Fruit fly (Drosophila melanogaster) whole organism, larva: ENCODE results near the gene rols.
A peak's percentile ranks its signal among the peaks of the same experiment; 100 is the strongest.

Experiments
- noc ChIP-seq: fragments of 200-800 bp; sonication (Bioruptor generic); optimal IDR thresholded peaks from 3 replicates; lab custom pipeline; 2019; ENCODE audit warnings: missing biosample characterization, mild to moderate bottlenecking, missing genetic modification characterization, moderate library complexity

rols gene

DNA sequence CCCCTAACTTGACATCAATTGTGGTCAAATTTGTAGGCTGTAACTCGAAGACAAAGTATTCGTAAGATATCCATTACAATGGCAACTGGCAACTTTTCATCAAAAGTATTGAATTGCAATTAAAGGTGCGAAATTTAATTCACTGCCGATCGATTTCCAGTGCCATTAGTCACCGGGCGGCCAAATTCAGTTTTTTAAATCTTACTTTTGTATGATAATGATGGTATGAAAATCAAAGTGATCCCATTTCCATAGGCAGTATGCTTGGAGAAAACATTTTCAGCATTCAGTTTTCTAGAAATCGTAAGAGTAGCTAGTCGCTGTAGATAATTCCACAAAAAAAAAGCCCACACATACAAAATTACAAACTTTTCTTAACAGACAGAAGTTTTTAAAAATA lies 20.4 kb downstream of the rols start, which contains the start of gene CG43638:
Gene CG43638, plus strand, starts transcription at position 301 of the 400 bp plus-strand sequence.
- TF ChIP-seq noc (tag; lab: Kevin White, UChicago), result no peak

DNA sequence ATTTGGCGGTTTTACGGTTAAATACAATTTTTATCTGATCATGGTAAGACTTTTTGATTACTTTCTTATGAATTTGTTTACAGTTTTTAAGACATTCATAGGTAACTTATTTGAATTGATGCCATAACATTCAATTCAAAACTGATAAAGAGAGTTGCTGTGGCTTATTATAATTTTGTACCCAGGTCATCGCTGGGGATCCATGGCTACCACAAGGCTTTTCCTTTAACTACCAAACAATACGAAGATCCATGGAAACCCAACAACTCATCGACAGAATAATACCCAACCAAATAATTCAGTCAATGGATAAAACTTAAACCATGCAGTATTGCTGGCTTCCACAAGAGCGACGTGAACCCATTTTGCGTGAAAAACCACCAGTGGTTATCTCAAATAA lies 22.6 kb downstream of the rols start, which contains the start of gene CG6793:
Gene CG6793, plus strand, starts transcription at position 301 of the 400 bp plus-strand sequence.
- no peak for TF ChIP-seq noc (tag; lab: Kevin White, UChicago)

DNA sequence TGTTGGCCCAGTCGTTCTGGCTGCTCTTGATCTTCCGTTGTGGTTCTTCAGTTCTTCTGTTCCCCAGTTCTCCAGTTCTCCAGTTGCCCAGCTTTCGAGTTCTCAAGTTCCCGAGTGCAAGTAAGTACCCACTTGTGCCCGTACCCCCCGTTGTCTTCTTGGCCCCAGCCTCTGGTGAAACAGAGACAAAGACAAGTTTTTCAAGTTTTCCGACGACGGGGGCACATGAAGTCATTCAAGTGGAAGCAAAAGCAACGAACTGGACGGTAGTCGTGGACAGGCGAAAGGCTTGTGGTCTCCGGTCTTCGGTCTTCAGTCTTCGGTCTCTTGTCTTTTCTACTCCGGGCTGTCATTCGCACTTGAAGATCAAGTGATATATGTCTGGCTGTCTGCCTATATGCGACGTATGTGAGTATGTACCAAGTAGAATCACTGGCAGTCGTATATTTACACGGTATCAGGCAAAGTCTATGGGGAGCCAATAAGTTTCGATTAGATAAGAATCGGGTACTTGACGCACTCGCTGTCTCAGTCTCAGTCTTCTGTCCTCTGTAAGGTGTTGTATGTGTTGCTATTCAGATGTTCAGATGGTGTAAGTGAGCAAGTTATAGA lies 24.2 kb downstream of the rols start:
- peak; percentile 46 for TF ChIP-seq noc (tag; lab: Kevin White, UChicago)

DNA sequence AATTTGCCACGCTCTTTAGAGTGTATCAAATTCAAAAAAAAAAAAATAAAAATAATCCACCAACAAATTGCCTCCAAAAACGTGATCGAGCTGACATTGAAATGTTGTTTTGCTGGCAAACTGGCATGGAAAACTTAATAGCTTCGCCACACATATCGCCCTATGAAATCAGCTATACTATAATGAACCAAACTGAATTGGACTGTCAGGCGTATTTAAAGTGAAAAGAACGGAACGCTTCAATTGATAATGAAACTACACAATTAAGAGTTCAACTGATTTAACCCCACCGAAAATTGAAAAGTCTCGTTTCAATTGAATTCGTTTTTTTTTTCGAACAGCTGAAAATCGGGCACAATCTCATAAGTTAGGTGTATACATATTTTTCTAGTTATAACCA lies 25.6 kb downstream of the rols start:
- TF ChIP-seq noc (tag; lab: Kevin White, UChicago), result no peak

DNA sequence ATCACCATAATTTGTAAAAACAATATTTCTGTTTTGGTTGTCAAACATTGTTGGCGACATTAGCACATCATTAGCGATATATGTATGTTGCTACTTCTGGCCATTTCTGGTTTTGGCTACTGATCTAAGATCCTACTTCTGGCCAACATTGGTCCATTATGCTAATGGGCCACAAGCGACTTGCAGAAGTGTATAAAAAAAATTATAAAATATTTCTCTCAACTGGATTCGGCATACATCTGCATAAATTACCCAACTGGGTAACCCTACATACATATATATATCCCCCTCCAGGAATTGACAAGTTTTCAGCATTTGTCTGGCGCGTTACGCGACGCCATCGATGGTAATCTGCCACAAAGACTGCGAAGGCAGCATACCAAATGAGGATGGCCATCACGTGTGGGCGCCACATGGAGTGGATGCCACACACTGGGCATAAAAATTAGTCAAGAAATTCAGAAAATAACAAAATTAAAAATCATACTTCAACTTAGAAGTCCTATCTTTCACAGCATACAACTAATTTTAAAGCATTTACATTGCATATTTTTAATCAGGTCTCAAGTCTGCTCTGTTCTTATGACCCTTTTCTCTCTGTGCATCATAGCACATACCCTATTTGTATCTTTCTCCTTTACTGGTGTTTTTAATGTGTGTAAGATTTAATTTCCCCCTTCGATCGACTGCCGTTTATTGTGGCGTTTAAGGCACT lies 27.1 kb downstream of the rols start:
- no peak for TF ChIP-seq noc (tag; lab: Kevin White, UChicago)

DNA sequence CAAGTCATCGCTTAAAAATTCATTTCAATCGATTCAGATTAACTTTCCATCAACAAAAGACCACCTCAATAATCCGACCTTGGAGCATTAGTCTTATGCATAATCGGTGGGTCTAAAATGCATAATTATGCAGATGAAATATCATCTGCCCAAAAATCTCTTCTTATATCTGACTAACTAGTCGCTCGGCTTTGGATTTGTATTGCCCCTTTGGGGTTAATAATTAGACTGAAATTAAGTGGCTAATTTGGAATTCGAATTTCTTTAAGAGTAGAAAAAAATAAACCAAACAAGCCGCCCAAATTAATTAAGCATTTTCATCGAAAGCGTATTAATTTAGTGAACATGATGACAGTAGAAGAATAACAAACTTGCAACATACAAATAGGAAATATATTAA lies 28.0 kb downstream of the rols start:
- TF ChIP-seq noc (tag; lab: Kevin White, UChicago), result no peak

DNA sequence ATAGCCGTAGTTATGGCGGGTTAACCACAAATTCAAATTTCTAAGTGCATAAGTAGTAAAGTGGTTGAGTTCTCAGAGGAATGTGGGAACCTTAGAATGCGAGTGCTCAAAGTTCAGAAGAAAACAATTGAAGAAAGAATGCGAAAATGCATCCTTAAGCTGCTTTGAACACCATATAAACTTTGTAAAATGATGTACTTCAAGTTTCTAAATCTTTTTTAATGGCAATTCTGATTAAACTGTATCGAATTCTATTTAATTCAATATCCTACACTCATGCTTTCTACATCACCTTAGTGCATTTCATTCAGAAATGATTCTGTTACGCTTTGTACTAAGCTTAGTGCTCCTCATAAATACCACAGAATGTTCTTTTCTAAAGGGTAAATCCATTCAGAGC lies 32.4 kb downstream of the rols start, which contains the start of gene CG43993:
Gene CG43993, plus strand, starts transcription at position 301 of the 400 bp plus-strand sequence.
- TF ChIP-seq noc (tag; lab: Kevin White, UChicago), result no peak

DNA sequence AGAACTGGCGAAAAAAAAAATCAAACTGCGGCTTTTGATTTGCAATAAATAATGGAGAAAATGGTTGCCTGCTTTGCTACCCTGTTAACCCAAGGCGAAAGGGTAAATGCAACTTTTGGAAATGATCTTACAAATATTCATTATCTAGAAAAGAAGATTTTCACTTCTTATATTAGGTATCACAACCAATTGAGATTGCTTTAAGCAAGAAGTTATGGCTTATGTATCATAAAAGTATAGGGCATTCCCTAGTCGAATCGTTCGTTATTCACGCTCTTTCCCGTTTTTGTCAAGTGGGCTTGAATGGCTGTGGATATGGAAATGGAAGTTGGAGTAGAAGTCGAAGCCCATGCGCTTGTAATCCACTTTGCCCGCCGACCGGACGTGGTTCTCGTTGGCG lies 34.1 kb downstream of the rols start:
- TF ChIP-seq noc (tag; lab: Kevin White, UChicago), result no peak

DNA sequence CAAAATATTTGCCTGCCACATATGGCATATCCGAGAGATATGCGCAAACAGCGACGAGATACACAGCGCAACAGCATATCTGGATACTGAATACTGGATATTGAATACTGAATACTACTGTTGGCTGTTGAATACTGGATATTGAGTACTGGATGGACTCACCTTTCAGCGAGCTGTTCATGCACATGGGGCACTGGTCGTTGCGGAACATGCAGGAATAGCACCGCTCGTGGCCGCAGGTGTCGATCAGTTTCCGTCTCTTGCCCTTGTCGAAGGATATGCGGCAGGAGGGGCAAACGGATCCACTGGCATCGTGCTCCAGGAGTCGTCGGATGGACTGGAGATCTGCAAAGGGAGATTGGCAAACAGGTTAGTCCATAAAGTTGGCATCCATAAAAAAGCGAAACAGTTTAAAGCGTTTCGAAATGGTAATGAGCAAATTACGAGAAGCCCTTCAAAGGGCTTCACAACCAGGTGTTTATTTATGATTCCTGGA lies 36.1 kb downstream of the rols start:
- no peak for TF ChIP-seq noc (tag; lab: Kevin White, UChicago)

DNA sequence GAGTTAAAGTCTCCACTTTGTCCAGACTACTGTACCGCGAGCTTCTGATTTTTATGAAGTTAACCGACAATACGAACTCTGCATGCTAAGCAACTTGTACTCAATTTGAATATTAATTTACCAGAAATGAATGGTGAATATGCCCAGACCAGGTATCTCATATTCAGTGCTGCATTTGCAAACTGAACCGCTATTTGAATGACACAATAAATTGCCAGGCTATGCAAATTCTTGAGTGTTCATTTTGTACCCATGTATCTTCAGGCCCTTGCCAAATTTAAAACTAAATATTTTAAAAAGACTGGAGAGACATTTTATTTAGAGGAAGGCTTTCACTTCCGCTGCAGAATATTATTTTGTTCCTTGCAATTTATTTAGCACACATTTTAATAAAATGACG lies 36.7 kb downstream of the rols start:
- no peak for TF ChIP-seq noc (tag; lab: Kevin White, UChicago)

DNA sequence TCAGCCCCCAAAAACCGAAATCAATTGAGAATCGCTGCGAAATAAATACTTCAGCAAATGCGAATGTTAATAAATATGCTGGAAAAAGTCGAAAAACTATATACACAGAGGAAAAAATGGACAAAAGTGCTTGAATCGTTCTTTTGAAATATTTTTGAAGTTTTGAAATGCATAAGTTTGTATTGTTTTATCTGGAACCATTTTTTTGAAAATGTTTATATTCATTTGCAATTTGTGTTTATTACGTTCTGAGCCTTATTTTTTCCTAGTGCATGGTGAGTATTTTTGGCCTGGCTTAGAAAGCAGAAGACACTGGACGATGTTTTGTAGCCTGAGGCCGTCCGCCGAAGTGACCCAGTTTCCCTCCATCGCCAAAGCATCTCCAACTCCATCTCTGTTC lies 39.7 kb downstream of the rols start:
- no peak for TF ChIP-seq noc (tag; lab: Kevin White, UChicago)

DNA sequence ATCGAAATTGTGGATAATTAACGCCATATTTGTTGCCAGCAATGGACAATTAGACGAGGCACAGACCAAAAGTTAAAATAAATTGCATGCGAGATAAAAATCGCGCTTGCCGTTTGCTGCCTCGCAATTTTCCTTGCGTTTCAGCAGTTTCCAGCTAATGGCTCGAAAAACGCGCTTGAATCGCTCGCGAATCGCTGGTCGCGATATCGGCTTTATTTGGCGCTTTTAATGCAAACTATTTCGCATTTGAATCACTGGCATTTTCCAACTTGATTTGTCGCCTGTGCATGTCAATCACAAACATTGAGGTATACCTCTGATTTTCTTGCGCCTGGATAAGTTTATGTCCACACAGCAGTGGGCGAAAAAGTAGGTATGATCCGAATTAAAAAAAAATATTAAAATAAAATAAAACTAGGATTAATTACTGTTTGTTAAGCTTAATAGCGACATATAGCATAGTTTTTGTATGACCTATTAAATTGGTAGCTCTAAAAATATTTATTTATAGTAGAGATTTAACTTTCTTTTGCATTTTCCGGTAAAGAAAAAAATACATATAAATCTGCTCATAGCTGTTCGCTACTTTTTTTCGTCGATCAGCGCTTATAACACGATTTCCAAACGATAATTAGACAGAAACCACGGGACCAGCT lies 41.4 kb downstream of the rols start:
- no peak for TF ChIP-seq noc (tag; lab: Kevin White, UChicago)

DNA sequence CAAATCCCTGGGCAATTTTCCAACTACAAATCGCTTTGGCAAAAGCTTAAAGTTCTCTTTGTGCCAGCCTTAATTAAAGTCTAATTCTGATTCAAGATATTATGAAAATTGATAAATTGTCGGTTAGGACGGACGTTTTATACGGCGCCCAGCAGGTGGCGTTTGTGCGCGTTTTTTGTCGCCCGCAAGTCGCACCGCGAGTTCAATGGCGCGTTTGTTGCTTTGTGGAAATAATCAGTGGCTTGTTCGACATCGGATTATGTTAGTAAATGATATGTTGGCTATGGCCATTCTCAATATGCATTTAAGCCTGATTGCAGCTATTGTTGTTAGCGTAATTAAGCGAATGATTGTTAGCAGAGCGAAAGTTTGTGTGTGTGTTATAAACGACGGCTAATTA lies 42.8 kb downstream of the rols start:
- TF ChIP-seq noc (tag; lab: Kevin White, UChicago), result no peak

DNA sequence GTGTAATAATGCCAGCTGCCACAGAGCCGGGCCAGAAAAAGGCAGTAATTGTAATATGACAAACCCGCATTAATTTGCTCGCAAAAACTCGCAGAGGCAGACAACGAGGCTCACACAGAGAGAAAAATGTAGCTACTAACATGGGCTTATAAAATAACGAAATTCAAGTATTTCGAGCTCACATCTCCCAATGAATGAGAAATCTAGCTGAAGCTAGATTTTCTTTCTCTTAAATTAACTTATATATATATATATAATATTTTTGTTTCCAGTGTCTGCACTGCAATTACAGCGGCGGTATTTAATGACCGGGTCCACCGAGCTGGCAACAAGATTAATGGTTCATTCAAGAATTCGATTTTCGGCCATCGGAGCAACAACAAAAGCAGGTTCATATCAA lies 48.5 kb downstream of the rols start:
- TF ChIP-seq noc (tag; lab: Kevin White, UChicago), result no peak

DNA sequence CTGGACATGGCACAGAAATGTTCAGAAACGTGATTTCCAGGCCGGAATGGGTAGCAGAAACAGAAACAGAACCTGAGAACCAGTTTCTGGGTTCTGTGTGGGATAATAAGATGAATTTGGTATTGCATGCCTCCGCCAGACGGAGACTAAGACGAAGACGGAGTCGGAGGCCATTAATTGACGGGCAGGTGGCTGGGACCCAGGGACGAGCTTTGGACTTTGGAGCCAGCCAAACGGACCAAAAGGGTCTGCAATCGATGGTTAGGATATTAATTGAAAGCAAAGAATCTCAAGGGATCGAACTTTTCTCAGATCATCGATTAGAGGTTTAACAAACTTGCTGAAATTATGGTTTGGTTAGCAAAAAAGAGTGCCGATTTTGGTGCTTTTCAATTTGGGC lies 50.4 kb downstream of the rols start:
- TF ChIP-seq noc (tag; lab: Kevin White, UChicago), result no peak

DNA sequence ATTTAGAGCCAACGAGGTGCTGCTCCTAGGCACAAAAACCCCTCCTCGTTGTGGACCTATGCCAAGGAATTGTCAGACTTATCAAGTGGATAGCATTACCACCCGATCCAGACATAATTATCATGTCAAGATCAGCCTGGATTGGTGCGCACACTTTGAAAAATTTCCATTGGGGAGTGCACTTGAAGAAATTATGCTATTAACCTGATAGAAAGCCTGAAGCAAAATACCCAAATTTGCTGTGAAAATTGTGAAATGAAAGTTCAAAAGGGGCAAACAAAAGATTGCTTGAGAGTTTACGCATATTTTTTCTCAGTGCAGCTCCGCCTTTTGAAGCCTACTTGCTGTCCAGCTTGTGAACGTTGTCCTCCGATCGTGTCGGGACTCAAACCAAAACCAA lies 51.0 kb downstream of the rols start:
- no peak for TF ChIP-seq noc (tag; lab: Kevin White, UChicago)
